Worm (Caenorhabditis elegans) whole organism, midembryonic: ENCODE measurements around the gene srw-89.

Experiments used
- flt-1 ChIP-seq: fragments of 200-800 bp; sonication (Bioruptor generic); IDR thresholded peaks from 2 replicates; pipeline ENCODE4 v1.3.6; 2022; ENCODE audit warnings: missing genetic modification characterization, missing compliant biosample characterization
- klf-2 ChIP-seq: fragments of 200-800 bp; sonication (Bioruptor generic); conservative IDR thresholded peaks from 2 replicates; pipeline ENCODE4 v1.3.6; 2022; ENCODE audit warnings: missing genetic modification reagents, missing genetic modification characterization, missing compliant biosample characterization
- ref-1 ChIP-seq: fragments of 200-800 bp; sonication (Bioruptor generic); conservative IDR thresholded peaks from 2 replicates; pipeline ENCODE4 v1.3.6; 2022; ENCODE audit warnings: missing genetic modification reagents, missing genetic modification characterization, missing compliant biosample characterization
- tab-1 ChIP-seq: fragments of 200-800 bp; sonication (Bioruptor generic); IDR thresholded peaks from 2 replicates; pipeline ENCODE4 v1.3.6; 2022; ENCODE audit warnings: missing genetic modification characterization, missing compliant biosample characterization

ce11 chrV:3970410-3970809 lies 46.5 kb upstream of the srw-89 start, which contains the start of gene cyp-34A9:
- TF ChIP-seq ref-1 (no peak), flt-1 (GFP tag; lab: Robert Waterston, UW) (no peak), tab-1 (GFP tag; lab: Robert Waterston, UW) (no peak), klf-2 (GFP tag; lab: Robert Waterston, UW) (no peak)
